Worm (Caenorhabditis elegans) whole organism, L2 larva: ENCODE measurements around the gene C08B6.3.

ENCODE experiments used
- nhr-12 ChIP-seq: fragments of 150-350 bp; optimal IDR thresholded peaks from 2 replicates; lab custom pipeline; 2014; ENCODE audit warnings: missing biosample characterization, missing genetic modification characterization
- nhr-237 ChIP-seq: fragments of 150-350 bp; optimal IDR thresholded peaks from 2 replicates; lab custom pipeline; 2014; ENCODE audit warnings: missing biosample characterization, missing genetic modification characterization
- nhr-77 ChIP-seq: fragments of 150-350 bp; optimal IDR thresholded peaks from 2 replicates; lab custom pipeline; 2014; ENCODE audit warnings: missing biosample characterization, missing genetic modification characterization
- unc-62 ChIP-seq: fragments of 150-350 bp; optimal IDR thresholded peaks from 2 replicates; lab custom pipeline; 2014; ENCODE audit warnings: missing biosample characterization, missing genetic modification reagents, missing genetic modification characterization

DNA sequence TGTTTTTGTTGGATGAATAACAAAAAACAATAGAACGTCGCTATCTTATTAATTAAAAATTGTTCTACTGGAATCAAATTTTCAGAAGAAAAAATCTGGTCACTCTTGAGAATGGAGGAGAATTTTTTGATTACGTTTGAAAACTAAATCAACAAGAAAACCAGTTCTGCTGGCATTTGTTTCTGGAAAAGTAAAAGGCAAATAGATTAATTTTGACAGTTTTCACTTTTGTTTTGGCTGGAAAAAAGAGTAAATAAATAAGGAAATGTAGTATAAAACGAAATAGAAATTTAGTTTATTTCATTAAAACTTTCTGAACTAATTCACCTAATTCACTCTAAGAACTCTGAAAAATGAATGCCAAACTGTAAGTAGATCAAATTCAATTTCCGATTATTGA is 47.9 kb downstream of the C08B6.3 start, which contains the start of gene fipr-13:
- TF ChIP-seq nhr-237 (tag; lab: Kevin White, UChicago) = no peak
- TF ChIP-seq nhr-12 (tag; lab: Kevin White, UChicago) = no peak
- TF ChIP-seq nhr-77 (tag; lab: Kevin White, UChicago) = no peak
- no peak for TF ChIP-seq unc-62 (GFP tag; lab: Kevin White, UChicago)
